Worm (Caenorhabditis elegans) whole organism, late embryonic: ENCODE data around the gene B0546.3.

Source experiments
- K02D7.2 ChIP-seq: sonication (generic microtip); optimal IDR thresholded peaks from 2 replicates; lab custom pipeline; 2017; ENCODE audit warnings: mild to moderate bottlenecking, missing genetic modification characterization, missing compliant biosample characterization
- ama-1 ChIP-seq: fragments of 150-350 bp; optimal IDR thresholded peaks from 2 replicates; lab custom pipeline; 2014
- ceh-31 ChIP-seq: sonication (generic microtip); optimal IDR thresholded peaks from 2 replicates; lab custom pipeline; 2016; ENCODE audit warnings: missing genetic modification characterization, missing compliant biosample characterization
- elt-2 ChIP-seq: sonication (generic microtip); optimal IDR thresholded peaks from 2 replicates; lab custom pipeline; 2016; ENCODE audit warnings: missing genetic modification reagents, missing genetic modification characterization, missing compliant biosample characterization
- odd-2 ChIP-seq: sonication (generic microtip); optimal IDR thresholded peaks from 2 replicates; lab custom pipeline; 2017; ENCODE audit warnings: antibody characterized with exemption, mild to moderate bottlenecking, missing genetic modification characterization, missing compliant biosample characterization
- ref-2 ChIP-seq: sonication (generic microtip); optimal IDR thresholded peaks from 2 replicates; lab custom pipeline; 2016; ENCODE audit warnings: missing genetic modification characterization, missing compliant biosample characterization
- sox-2 ChIP-seq: fragments of 200-800 bp; sonication (Bioruptor generic); IDR thresholded peaks from 2 replicates; pipeline ENCODE4 v1.3.6; 2022; ENCODE audit warnings: missing genetic modification reagents, missing genetic modification characterization, missing compliant biosample characterization
- ztf-16 ChIP-seq: sonication (generic microtip); optimal IDR thresholded peaks from 2 replicates; lab custom pipeline; 2017; ENCODE audit warnings: missing genetic modification characterization, missing compliant biosample characterization

DNA sequence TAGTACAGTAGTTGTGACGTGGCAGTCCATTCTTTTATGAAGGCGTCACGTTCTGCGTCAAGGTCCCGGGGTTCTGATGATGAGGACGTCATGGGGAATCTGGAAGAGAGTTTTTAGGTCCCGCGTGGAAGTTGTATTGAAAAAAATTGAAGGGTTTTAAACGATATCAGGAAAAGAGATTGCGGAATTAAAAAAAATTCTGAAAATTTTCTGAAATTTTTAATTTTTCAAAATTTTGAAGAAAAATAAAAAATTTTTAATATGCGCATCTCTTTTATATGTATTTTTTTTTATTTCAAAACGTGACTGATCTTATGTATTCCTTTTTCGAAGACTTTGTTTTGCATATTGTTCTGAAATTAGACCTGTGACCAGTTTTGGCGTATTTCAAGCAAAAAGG, 39.9 kb upstream of the B0546.3 start, which contains the start of gene C04C3.6:
- TF ChIP-seq K02D7.2 (tag; lab: Kevin White, UChicago) (no peak), sox-2 (no peak), ceh-31 (tag; lab: Kevin White, UChicago) (no peak), ama-1 (no peak), elt-2 (no peak), odd-2 (tag; lab: Kevin White, UChicago) (no peak), ref-2 (tag; lab: Kevin White, UChicago) (no peak), ztf-16 (tag; lab: Kevin White, UChicago) (no peak)
